Worm (Caenorhabditis elegans): ENCODE measurements around the gene F22F4.5.

Gene F22F4.5

ce11 chrX:6015096-6015495 is 22.4 kb upstream of the F22F4.5 start, which contains the start of gene C09B8.8:
Gene C09B8.8 (plus strand): TSS chrX:6015492.
- TF ChIP-seq madf-2 (tag; optimal IDR thresholded peaks at IDR 0.05) (no peak), unc-86 (tag; optimal IDR thresholded peaks at IDR 0.05) (no peak), mec-3 (tag; optimal IDR thresholded peaks at IDR 0.05; ENCODE audit: borderline replicate concordance) (no peak), F13H6.1 (tag; optimal IDR thresholded peaks at IDR 0.05) (no peak), elt-4 (tag; optimal IDR thresholded peaks at IDR 0.05) (no peak), ceh-30 (tag; optimal IDR thresholded peaks at IDR 0.05) (no peak), elt-2 (tag; optimal IDR thresholded peaks at IDR 0.05) (no peak), che-1 (tag; optimal IDR thresholded peaks at IDR 0.05) (no peak), hlh-6 (tag; optimal IDR thresholded peaks at IDR 0.05) (no peak), gmeb-2 (tag; optimal IDR thresholded peaks at IDR 0.05) (no peak), ttx-3 (tag; optimal IDR thresholded peaks at IDR 0.05) (no peak), C08G9.2 (tag; optimal IDR thresholded peaks at IDR 0.05) (no peak), fkh-6 (tag; optimal IDR thresholded peaks at IDR 0.05) (no peak), ceh-9 (tag; optimal IDR thresholded peaks at IDR 0.05) (no peak), unc-42 (tag; optimal IDR thresholded peaks at IDR 0.05) (no peak), zip-5 (tag; optimal IDR thresholded peaks at IDR 0.05) (no peak), ceh-31 (tag; optimal IDR thresholded peaks at IDR 0.05) (no peak), pha-2 (tag; optimal IDR thresholded peaks at IDR 0.05) (no peak), ets-4 (tag; optimal IDR thresholded peaks at IDR 0.05) (no peak), unc-55 (GFP tag; optimal IDR thresholded peaks at IDR 0.05) (no peak)

- TF ChIP-seq odd-2 (tag; optimal IDR thresholded peaks at IDR 0.05) (no peak), unc-55 (GFP tag; optimal IDR thresholded peaks at IDR 0.05) (no peak)
Measured at ce11 chrX:6010573-6010972, 17.9 kb upstream of the F22F4.5 start, which contains the start of gene C09B8.3. Gene C09B8.3 (minus strand): TSS chrX:6010673.

ce11 chrX:6004315-6004714 is 11.6 kb upstream of the F22F4.5 start:
- no peak for TF ChIP-seq syd-9 (tag; optimal IDR thresholded peaks at IDR 0.05)

ce11 chrX:6003853-6004252 is 11.2 kb upstream of the F22F4.5 start, which contains the start of gene sups-1:
Gene sups-1 (plus strand): TSS chrX:6004153.
- TF ChIP-seq madf-2 (tag; optimal IDR thresholded peaks at IDR 0.05): no peak
- no peak for TF ChIP-seq ceh-45 (GFP tag; IDR thresholded peaks at IDR 0.05)
- TF ChIP-seq nfya-1 (tag; optimal IDR thresholded peaks at IDR 0.05): no peak
- no peak for TF ChIP-seq pqm-1 (tag; optimal IDR thresholded peaks at IDR 0.05)
- TF ChIP-seq ceh-48 (tag; optimal IDR thresholded peaks at IDR 0.05): no peak
- TF ChIP-seq gmeb-2 (tag; optimal IDR thresholded peaks at IDR 0.05): no peak
- no peak for TF ChIP-seq C08G9.2 (tag; optimal IDR thresholded peaks at IDR 0.05)
- TF ChIP-seq sdc-2 (tag; optimal IDR thresholded peaks at IDR 0.05): no peak
- no peak for TF ChIP-seq pha-2 (tag; optimal IDR thresholded peaks at IDR 0.05)
- TF ChIP-seq Y22D7AL.16 (tag; optimal IDR thresholded peaks at IDR 0.05): no peak
- no peak for TF ChIP-seq dve-1 (tag; optimal IDR thresholded peaks at IDR 0.05)
- TF ChIP-seq K09A11.1 (tag; optimal IDR thresholded peaks at IDR 0.05; ENCODE audit: insufficient read depth): no peak
- no peak for TF ChIP-seq tbx-2 (tag; optimal IDR thresholded peaks at IDR 0.05)
- no peak for TF ChIP-seq zip-5 (tag; optimal IDR thresholded peaks at IDR 0.05)

ce11 chrX:6002479-6002878 is 9.8 kb upstream of the F22F4.5 start:
- no peak for TF ChIP-seq pros-1 (tag; optimal IDR thresholded peaks at IDR 0.05)
- TF ChIP-seq tbx-7 (tag; optimal IDR thresholded peaks at IDR 0.05): no peak
- no peak for TF ChIP-seq tbx-2 (tag; optimal IDR thresholded peaks at IDR 0.05)
- TF ChIP-seq T23F11.4 (GFP tag; optimal IDR thresholded peaks at IDR 0.05): no peak
- TF ChIP-seq hlh-8 (tag; optimal IDR thresholded peaks at IDR 0.05): no peak
- no peak for TF ChIP-seq rnt-1 (tag; optimal IDR thresholded peaks at IDR 0.05)
- no peak for TF ChIP-seq dmd-4 (tag; optimal IDR thresholded peaks at IDR 0.05; ENCODE audit: borderline replicate concordance)
- no peak for TF ChIP-seq pag-3 (tag; optimal IDR thresholded peaks at IDR 0.05; ENCODE audit: borderline replicate concordance)
- no peak for TF ChIP-seq ceh-24 (tag; optimal IDR thresholded peaks at IDR 0.05)
- TF ChIP-seq ets-4 (tag; optimal IDR thresholded peaks at IDR 0.05): no peak
- TF ChIP-seq pax-1 (tag; optimal IDR thresholded peaks at IDR 0.05): no peak
- TF ChIP-seq ceh-34 (tag; optimal IDR thresholded peaks at IDR 0.05): no peak
- no peak for TF ChIP-seq ceh-45 (GFP tag; IDR thresholded peaks at IDR 0.05)
- no peak for TF ChIP-seq zip-5 (tag; optimal IDR thresholded peaks at IDR 0.05)
- TF ChIP-seq ceh-31 (tag; optimal IDR thresholded peaks at IDR 0.05): no peak
- TF ChIP-seq unc-42 (tag; optimal IDR thresholded peaks at IDR 0.05): no peak
- no peak for TF ChIP-seq ztf-16 (tag; optimal IDR thresholded peaks at IDR 0.05)
- no peak for TF ChIP-seq gmeb-2 (tag; optimal IDR thresholded peaks at IDR 0.05)
- TF ChIP-seq unc-55 (GFP tag; optimal IDR thresholded peaks at IDR 0.05): no peak
- TF ChIP-seq odd-2 (tag; optimal IDR thresholded peaks at IDR 0.05): no peak
